Worm (Caenorhabditis elegans): ENCODE data around the gene F22E5.20.

ce11 chrII:2717335-2717734 lies 43.9 kb upstream of the F22E5.20 start, which contains the start of gene T05A8.3:
- TF ChIP-seq lin-13 (GFP tag; optimal IDR thresholded peaks at IDR 0.05) (no peak), zag-1 (tag; optimal IDR thresholded peaks at IDR 0.05) (no peak), aly-2 (tag; optimal IDR thresholded peaks at IDR 0.05) (no peak), vab-15 (tag; optimal IDR thresholded peaks at IDR 0.05) (no peak), unc-130 (tag; optimal IDR thresholded peaks at IDR 0.05) (no peak), fos-1 (tag; optimal IDR thresholded peaks at IDR 0.05) (no peak), lin-15B (tag; optimal IDR thresholded peaks at IDR 0.05) (no peak), ztf-4 (tag; optimal IDR thresholded peaks at IDR 0.05) (no peak), dsc-1 (tag; optimal IDR thresholded peaks at IDR 0.05) (no peak), ama-1 (optimal IDR thresholded peaks at IDR 0.05) (no peak)

Data from whole organism, L1 larva.